Worm (Caenorhabditis elegans) whole organism, L4 larva: Measurements from ENCODE around the gene Y116A8C.49.

ENCODE experiments used
- F10B5.3 ChIP-seq: sonication (generic microtip); optimal IDR thresholded peaks from 2 replicates; lab custom pipeline; 2016; ENCODE audit warnings: mild to moderate bottlenecking, missing genetic modification characterization, missing compliant biosample characterization
- F26F4.8 ChIP-seq: fragments of 200-800 bp; sonication (Bioruptor generic); conservative IDR thresholded peaks from 2 replicates; pipeline ENCODE4 v1.3.6; 2022; ENCODE audit warnings: missing genetic modification characterization, missing compliant biosample characterization
- R02D3.7 ChIP-seq: fragments of 150-350 bp; sonication (generic microtip); optimal IDR thresholded peaks from 3 replicates; lab custom pipeline; 2014; ENCODE audit warnings: missing biosample characterization, missing genetic modification characterization
- T26A8.4 ChIP-seq: fragments of 200-800 bp; sonication (Bioruptor generic); IDR thresholded peaks from 2 replicates; pipeline ENCODE4 v1.3.6; 2022; ENCODE audit warnings: missing genetic modification characterization, missing compliant biosample characterization
- Y105C5A.15 ChIP-seq: fragments of 200-800 bp; sonication (Bioruptor generic); IDR thresholded peaks from 2 replicates; pipeline ENCODE4 v1.3.6; 2022; ENCODE audit warnings: missing genetic modification characterization, missing compliant biosample characterization
- Y75B8A.6 ChIP-seq: fragments of 200-800 bp; sonication (Bioruptor generic); IDR thresholded peaks from 2 replicates; pipeline ENCODE4 v1.3.6; 2022; ENCODE audit warnings: missing genetic modification reagents, missing genetic modification characterization, missing compliant biosample characterization
- aha-1 ChIP-seq: fragments of 150-350 bp; peaks from one replicate; lab custom pipeline; 2014; ENCODE audit warnings: missing biosample characterization, missing genetic modification characterization
- ama-1 ChIP-seq: fragments of 150-350 bp; optimal IDR thresholded peaks from 2 replicates; lab custom pipeline; 2014; ENCODE audit warnings: inconsistent platforms, mixed read lengths
- ceh-82 ChIP-seq: sonication (generic microtip); optimal IDR thresholded peaks from 2 replicates; lab custom pipeline; 2017; ENCODE audit warnings: missing biosample characterization, missing genetic modification characterization
- dmd-8 ChIP-seq: fragments of 200-800 bp; sonication (Bioruptor generic); IDR thresholded peaks from 2 replicates; pipeline ENCODE4 v1.3.6; 2022; ENCODE audit warnings: missing genetic modification characterization, missing compliant biosample characterization
- dmd-9 ChIP-seq: fragments of 200-800 bp; sonication (Bioruptor generic); IDR thresholded peaks from 2 replicates; pipeline ENCODE4 v1.3.6; 2022; ENCODE audit warnings: missing genetic modification reagents, missing genetic modification characterization, missing compliant biosample characterization
- egl-43 ChIP-seq: fragments of 200-800 bp; sonication (Bioruptor generic); IDR thresholded peaks from 2 replicates; pipeline ENCODE4 v1.3.6; 2022; ENCODE audit warnings: missing genetic modification reagents, missing genetic modification characterization, missing compliant biosample characterization
- gei-8 ChIP-seq: fragments of 200-800 bp; sonication (Bioruptor generic); optimal IDR thresholded peaks from 2 replicates; lab custom pipeline; 2018; ENCODE audit warnings: mild to moderate bottlenecking, missing genetic modification characterization, missing compliant biosample characterization
- hlh-11 ChIP-seq: fragments of 200-800 bp; sonication (Bioruptor generic); optimal IDR thresholded peaks from 2 replicates; lab custom pipeline; 2018; ENCODE audit warnings: mild to moderate bottlenecking, missing genetic modification characterization, missing compliant biosample characterization
- hlh-30 ChIP-seq: sonication (generic microtip); optimal IDR thresholded peaks from 2 replicates; lab custom pipeline; 2017; ENCODE audit warnings: antibody characterized with exemption, mild to moderate bottlenecking, missing genetic modification characterization, missing compliant biosample characterization; ENCODE audit not compliant: insufficient read depth
- lim-7 ChIP-seq: fragments of 200-800 bp; sonication (Bioruptor generic); IDR thresholded peaks from 2 replicates; pipeline ENCODE4 v1.3.6; 2022; ENCODE audit warnings: missing genetic modification characterization, missing compliant biosample characterization
- lin-15B ChIP-seq: fragments of 150-350 bp; sonication (generic microtip); optimal IDR thresholded peaks from 3 replicates; lab custom pipeline; 2014; ENCODE audit warnings: missing biosample characterization, missing genetic modification characterization
- lir-3 ChIP-seq: sonication (generic microtip); optimal IDR thresholded peaks from 2 replicates; lab custom pipeline; 2016; ENCODE audit warnings: mild to moderate bottlenecking, missing genetic modification characterization, missing compliant biosample characterization
- mes-2 ChIP-seq: sonication (generic microtip); optimal IDR thresholded peaks from 2 replicates; lab custom pipeline; 2016; ENCODE audit warnings: missing genotype, mild to moderate bottlenecking, missing genetic modification characterization, missing compliant biosample characterization; ENCODE audit not compliant: poor library complexity, severe bottlenecking
- mxl-2 ChIP-seq: fragments of 200-800 bp; sonication (Bioruptor generic); conservative IDR thresholded peaks from 2 replicates; pipeline ENCODE4 v1.3.6; 2022; ENCODE audit warnings: missing genetic modification reagents, missing genetic modification characterization, missing compliant biosample characterization
- nhr-10 ChIP-seq: fragments of 150-350 bp; optimal IDR thresholded peaks from 2 replicates; lab custom pipeline; 2014; ENCODE audit warnings: missing biosample characterization, missing genetic modification characterization
- nhr-102 ChIP-seq: sonication (generic microtip); optimal IDR thresholded peaks from 2 replicates; lab custom pipeline; 2016; ENCODE audit warnings: mild to moderate bottlenecking, missing genetic modification characterization, moderate library complexity, missing compliant biosample characterization
- nhr-11 ChIP-seq: fragments of 150-350 bp; optimal IDR thresholded peaks from 2 replicates; lab custom pipeline; 2014; ENCODE audit warnings: missing biosample characterization, missing genetic modification characterization
- nhr-237 ChIP-seq: sonication (generic microtip); optimal IDR thresholded peaks from 2 replicates; lab custom pipeline; 2017; ENCODE audit warnings: missing biosample characterization, missing genetic modification characterization
- nhr-28 ChIP-seq: fragments of 150-350 bp; optimal IDR thresholded peaks from 2 replicates; lab custom pipeline; 2014; ENCODE audit warnings: missing biosample characterization, missing genetic modification characterization
- nhr-42 ChIP-seq: fragments of 200-800 bp; sonication (Bioruptor generic); IDR thresholded peaks from 2 replicates; pipeline ENCODE4 v1.3.6; 2022; ENCODE audit warnings: missing genetic modification characterization, missing compliant biosample characterization
- nhr-6 ChIP-seq: fragments of 150-350 bp; optimal IDR thresholded peaks from 2 replicates; lab custom pipeline; 2014; ENCODE audit warnings: missing biosample characterization, missing genetic modification characterization
- php-3 ChIP-seq: fragments of 200-800 bp; sonication (Bioruptor generic); IDR thresholded peaks from 2 replicates; pipeline ENCODE4 v1.3.6; 2022; ENCODE audit warnings: missing genetic modification reagents, missing genetic modification characterization, missing compliant biosample characterization
- set-16 ChIP-seq: fragments of 200-800 bp; sonication (Bioruptor generic); IDR thresholded peaks from 2 replicates; pipeline ENCODE4 v1.3.6; 2022; ENCODE audit warnings: missing genetic modification reagents, missing genetic modification characterization, missing compliant biosample characterization
- skn-1 ChIP-seq: fragments of 150-350 bp; optimal IDR thresholded peaks from 2 replicates; lab custom pipeline; 2014; ENCODE audit warnings: missing biosample characterization, missing genetic modification characterization
- snpc-1.2 ChIP-seq: fragments of 200-800 bp; sonication (Bioruptor generic); IDR thresholded peaks from 2 replicates; pipeline ENCODE4 v1.3.6; 2022; ENCODE audit warnings: missing genetic modification reagents, missing genetic modification characterization, missing compliant biosample characterization
- spr-3 ChIP-seq: fragments of 200-800 bp; sonication (Bioruptor generic); optimal IDR thresholded peaks from 2 replicates; lab custom pipeline; 2018; ENCODE audit warnings: mild to moderate bottlenecking, missing genetic modification characterization, missing compliant biosample characterization
- tra-1 ChIP-seq: fragments of 200-800 bp; sonication (Bioruptor generic); IDR thresholded peaks from 2 replicates; pipeline ENCODE4 v1.3.6; 2022; ENCODE audit warnings: missing genetic modification reagents, missing genetic modification characterization, missing compliant biosample characterization
- unc-130 ChIP-seq: sonication (generic microtip); optimal IDR thresholded peaks from 2 replicates; lab custom pipeline; 2016; ENCODE audit warnings: missing genetic modification reagents, missing genetic modification characterization, missing compliant biosample characterization
- zag-1 ChIP-seq: fragments of 150-350 bp; optimal IDR thresholded peaks from 2 replicates; lab custom pipeline; 2014; ENCODE audit warnings: missing biosample characterization, missing genetic modification characterization
- ztf-7 ChIP-seq: fragments of 150-350 bp; optimal IDR thresholded peaks from 2 replicates; lab custom pipeline; 2014; ENCODE audit warnings: missing biosample characterization, missing genetic modification characterization

Y116A8C.49 gene

DNA sequence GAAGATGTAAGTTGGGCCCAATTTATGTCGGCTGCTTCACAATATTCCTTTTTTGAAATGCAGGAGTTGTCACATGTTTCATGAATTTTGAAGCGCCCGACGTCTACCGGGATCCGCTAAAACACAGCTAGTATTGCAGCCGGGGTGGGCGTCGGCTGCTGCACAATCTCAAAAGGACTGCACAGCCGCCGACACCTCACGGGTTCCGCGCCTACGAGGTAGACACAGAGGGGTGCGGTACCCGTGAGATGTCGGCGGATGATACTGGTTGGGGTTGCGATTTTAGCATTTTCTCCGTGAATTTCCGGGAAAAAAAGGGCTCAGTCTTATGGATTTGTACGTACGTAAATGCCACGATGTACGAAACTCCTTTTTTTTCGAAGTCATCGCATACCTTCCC is 9.0 kb downstream of the Y116A8C.49 start:
- TF ChIP-seq skn-1 (no peak), mxl-2 (GFP tag; lab: Robert Waterston, UW) (no peak), nhr-10 (tag; lab: Kevin White, UChicago) (no peak), set-16 (GFP tag; lab: Robert Waterston, UW) (peak; percentile 59; the same call in 1 of the 2 replicates), ztf-7 (tag; lab: Kevin White, UChicago) (no peak), lir-3 (tag; lab: Kevin White, UChicago) (no peak), php-3 (GFP tag; lab: Robert Waterston, UW) (no peak), dmd-9 (GFP tag; lab: Robert Waterston, UW) (no peak), Y105C5A.15 (GFP tag; lab: Robert Waterston, UW) (no peak), F26F4.8 (GFP tag; lab: Robert Waterston, UW) (no peak), aha-1 (tag; lab: Kevin White, UChicago) (peak; percentile 34), nhr-6 (tag; lab: Kevin White, UChicago) (no peak), snpc-1.2 (GFP tag; lab: Robert Waterston, UW) (0 out of 2 replicates have a peak, but pooled peaks have one; percentile 35), tra-1 (no peak), gei-8 (GFP tag; lab: Kevin White, UChicago) (no peak), egl-43 (0 out of 2 replicates have a peak, but pooled peaks have one; percentile 24)

DNA sequence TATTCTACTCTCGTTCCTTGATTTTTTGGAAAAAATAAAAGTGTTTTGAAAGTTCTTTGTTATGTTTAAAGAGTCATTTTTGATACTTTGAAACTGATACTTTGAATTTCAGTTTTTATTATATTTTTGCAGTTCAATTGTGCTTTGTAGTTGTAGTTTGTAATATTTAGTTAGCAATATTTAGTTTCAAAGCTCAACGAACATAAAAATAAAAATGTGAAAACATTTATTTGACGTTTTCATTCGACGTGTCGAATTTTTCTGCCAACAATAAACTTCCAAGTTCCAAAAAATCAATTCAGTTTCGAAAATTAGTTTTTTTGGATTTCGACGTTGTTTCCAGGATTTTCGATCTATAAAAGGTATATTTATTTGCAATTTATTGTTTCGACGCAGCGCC is 10.9 kb downstream of the Y116A8C.49 start, which contains the start of gene nep-23:
Gene nep-23, plus strand, starts transcription at position 301 of the 400 bp plus-strand sequence.
- TF ChIP-seq ama-1 = no peak
- TF ChIP-seq nhr-10 (tag; lab: Kevin White, UChicago) = no peak
- TF ChIP-seq nhr-102 = no peak
- TF ChIP-seq T26A8.4 (GFP tag; lab: Robert Waterston, UW) = no peak
- TF ChIP-seq lim-7 = no peak
- no peak for TF ChIP-seq hlh-30 (tag; lab: Kevin White, UChicago)
- TF ChIP-seq nhr-6 (tag; lab: Kevin White, UChicago) = no peak
- TF ChIP-seq nhr-42 (GFP tag; lab: Robert Waterston, UW) = no peak
- TF ChIP-seq unc-130 (GFP tag; lab: Kevin White, UChicago) = no peak
- no peak for TF ChIP-seq spr-3 (GFP tag; lab: Kevin White, UChicago)
- no peak for TF ChIP-seq lin-15B (tag; lab: Kevin White, UChicago)
- TF ChIP-seq hlh-11 (tag; lab: Kevin White, UChicago) = no peak
- TF ChIP-seq nhr-11 (tag; lab: Kevin White, UChicago) = no peak
- no peak for TF ChIP-seq egl-43

DNA sequence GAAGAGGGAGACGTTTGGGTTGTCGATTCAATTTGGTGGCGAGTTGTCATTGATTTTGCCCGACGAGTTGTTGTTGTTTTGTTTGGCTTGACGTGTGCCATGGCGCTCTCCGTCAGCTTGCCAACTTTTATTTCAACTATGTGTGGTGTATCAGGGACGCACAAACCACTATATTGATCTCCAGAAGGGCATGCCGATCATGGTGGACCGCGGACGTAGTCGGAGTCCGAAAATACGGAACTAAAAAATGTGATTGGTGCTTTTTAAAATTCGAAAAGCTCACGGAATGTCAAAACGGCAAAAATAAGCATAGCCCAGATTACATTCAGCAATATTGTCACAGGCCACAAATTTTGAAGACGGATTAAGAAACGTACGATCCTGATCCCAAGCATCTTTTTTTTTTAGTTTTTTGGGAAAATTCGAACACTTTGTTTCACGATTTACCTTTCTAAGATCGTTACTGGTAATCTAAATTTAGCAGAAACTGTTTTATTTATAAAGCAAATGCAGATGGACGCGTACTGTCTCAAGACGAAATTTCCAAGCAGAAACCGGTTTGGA is 11.7 kb downstream of the Y116A8C.49 start, which contains the start of the genes Y116A8C.470 and Y116A8C.463:
Gene Y116A8C.470, minus strand, starts transcription at position 101 of the 564 bp plus-strand sequence.
Gene Y116A8C.463, plus strand, starts transcription at position 514 of the 564 bp plus-strand sequence.
- TF ChIP-seq nhr-102 (no peak), nhr-10 (tag; lab: Kevin White, UChicago) (no peak), nhr-237 (tag; lab: Kevin White, UChicago) (no peak), nhr-28 (tag; lab: Kevin White, UChicago) (no peak), ceh-82 (tag; lab: Kevin White, UChicago) (no peak), F10B5.3 (tag; lab: Kevin White, UChicago) (no peak), mes-2 (tag; lab: Kevin White, UChicago) (no peak), Y75B8A.6 (GFP tag; lab: Robert Waterston, UW) (no peak), zag-1 (tag; lab: Kevin White, UChicago) (no peak), R02D3.7 (no peak), dmd-8 (no peak), dmd-9 (GFP tag; lab: Robert Waterston, UW) (no peak)
